Worm (Caenorhabditis elegans) whole organism, late embryonic: Measurements from ENCODE around the gene Y49F6B.19.
A peak's percentile ranks its signal among the peaks of the same experiment; 100 is the strongest.

Experiments
- K02D7.2 ChIP-seq: sonication (generic microtip); optimal IDR thresholded peaks from 2 replicates; lab custom pipeline; 2017; ENCODE audit warnings: mild to moderate bottlenecking, missing genetic modification characterization, missing compliant biosample characterization
- K09A11.1 ChIP-seq: sonication (generic microtip); optimal IDR thresholded peaks from 2 replicates; lab custom pipeline; 2017; ENCODE audit warnings: antibody characterized with exemption, mild to moderate bottlenecking, missing genetic modification characterization, missing compliant biosample characterization; ENCODE audit not compliant: insufficient read depth
- T23F11.4 ChIP-seq: fragments of 200-800 bp; sonication (Bioruptor generic); optimal IDR thresholded peaks from 2 replicates; lab custom pipeline; 2018; ENCODE audit warnings: mild to moderate bottlenecking, missing genetic modification characterization, missing compliant biosample characterization
- Y22D7AL.16 ChIP-seq: sonication (generic microtip); optimal IDR thresholded peaks from 2 replicates; lab custom pipeline; 2016; ENCODE audit warnings: missing genetic modification characterization, missing compliant biosample characterization
- ama-1 ChIP-seq: fragments of 150-350 bp; optimal IDR thresholded peaks from 2 replicates; lab custom pipeline; 2014
- ceh-14 ChIP-seq: sonication (generic microtip); optimal IDR thresholded peaks from 2 replicates; lab custom pipeline; 2016; ENCODE audit warnings: missing genotype, missing genetic modification characterization, missing compliant biosample characterization
- ceh-18 ChIP-seq: sonication (generic microtip); optimal IDR thresholded peaks from 2 replicates; lab custom pipeline; 2016; ENCODE audit warnings: missing genetic modification characterization, missing compliant biosample characterization
- ceh-19 ChIP-seq: fragments of 200-800 bp; sonication (Bioruptor generic); optimal IDR thresholded peaks from 2 replicates; lab custom pipeline; 2018; ENCODE audit warnings: mild to moderate bottlenecking, missing genetic modification characterization, missing compliant biosample characterization
- ceh-2 ChIP-seq: sonication (generic microtip); optimal IDR thresholded peaks from 2 replicates; lab custom pipeline; 2016; ENCODE audit warnings: missing genotype, missing genetic modification characterization, missing compliant biosample characterization
- ceh-22 ChIP-seq: sonication (generic microtip); optimal IDR thresholded peaks from 2 replicates; lab custom pipeline; 2017; ENCODE audit warnings: missing biosample characterization, missing genetic modification characterization
- ceh-24 ChIP-seq: sonication (generic microtip); optimal IDR thresholded peaks from 2 replicates; lab custom pipeline; 2016; ENCODE audit warnings: mild to moderate bottlenecking, missing genetic modification characterization, missing compliant biosample characterization
- ceh-30 ChIP-seq: fragments of 150-350 bp; optimal IDR thresholded peaks from 2 replicates; lab custom pipeline; 2014; ENCODE audit warnings: missing biosample characterization, missing genetic modification characterization
- ceh-31 ChIP-seq: sonication (generic microtip); optimal IDR thresholded peaks from 2 replicates; lab custom pipeline; 2016; ENCODE audit warnings: missing genetic modification characterization, missing compliant biosample characterization
- ceh-34 ChIP-seq: sonication (generic microtip); optimal IDR thresholded peaks from 2 replicates; lab custom pipeline; 2016; ENCODE audit warnings: mild to moderate bottlenecking, missing genetic modification characterization, missing compliant biosample characterization
- ceh-45 ChIP-seq: fragments of 200-800 bp; sonication (Bioruptor generic); IDR thresholded peaks from 2 replicates; pipeline ENCODE4 v1.3.6; 2022; ENCODE audit warnings: missing genetic modification reagents, missing genetic modification characterization, missing compliant biosample characterization
- ceh-48 ChIP-seq: sonication (generic microtip); optimal IDR thresholded peaks from 2 replicates; lab custom pipeline; 2016; ENCODE audit warnings: missing genetic modification characterization, inconsistent platforms, missing compliant biosample characterization
- ceh-6 ChIP-seq: fragments of 200-800 bp; sonication (Bioruptor generic); optimal IDR thresholded peaks from 2 replicates; lab custom pipeline; 2018; ENCODE audit warnings: mild to moderate bottlenecking, missing genetic modification characterization, missing compliant biosample characterization
- elt-2 ChIP-seq: sonication (generic microtip); optimal IDR thresholded peaks from 2 replicates; lab custom pipeline; 2016; ENCODE audit warnings: missing genetic modification reagents, missing genetic modification characterization, missing compliant biosample characterization
- elt-4 ChIP-seq: sonication (generic microtip); optimal IDR thresholded peaks from 2 replicates; lab custom pipeline; 2016; ENCODE audit warnings: missing genetic modification characterization, missing compliant biosample characterization
- fax-1 ChIP-seq: sonication (generic microtip); optimal IDR thresholded peaks from 2 replicates; lab custom pipeline; 2016; ENCODE audit warnings: missing genotype, missing genetic modification characterization, missing compliant biosample characterization
- fkh-10 ChIP-seq: fragments of 150-350 bp; optimal IDR thresholded peaks from 2 replicates; lab custom pipeline; 2014; ENCODE audit warnings: missing biosample characterization, missing genetic modification reagents, missing genetic modification characterization
- hlh-13 ChIP-seq: fragments of 200-800 bp; sonication (Bioruptor generic); optimal IDR thresholded peaks from 2 replicates; lab custom pipeline; 2018; ENCODE audit warnings: mild to moderate bottlenecking, missing genetic modification characterization, missing compliant biosample characterization
- hlh-6 ChIP-seq: sonication (generic microtip); optimal IDR thresholded peaks from 2 replicates; lab custom pipeline; 2016; ENCODE audit warnings: missing genotype, missing genetic modification characterization, missing compliant biosample characterization
- lim-6 ChIP-seq: sonication (generic microtip); optimal IDR thresholded peaks from 2 replicates; lab custom pipeline; 2016; ENCODE audit warnings: missing genetic modification characterization, missing compliant biosample characterization
- madf-2 ChIP-seq: sonication (generic microtip); optimal IDR thresholded peaks from 2 replicates; lab custom pipeline; 2017; ENCODE audit warnings: missing genetic modification characterization, missing compliant biosample characterization
- nfya-1 ChIP-seq: sonication (generic microtip); optimal IDR thresholded peaks from 2 replicates; lab custom pipeline; 2017; ENCODE audit warnings: missing genetic modification characterization, mild to moderate bottlenecking, missing compliant biosample characterization, antibody characterized with exemption, moderate library complexity
- nhr-11 ChIP-seq: fragments of 150-350 bp; optimal IDR thresholded peaks from 2 replicates; lab custom pipeline; 2014; ENCODE audit warnings: missing biosample characterization, missing genetic modification characterization
- npax-4 ChIP-seq: sonication (generic microtip); optimal IDR thresholded peaks from 2 replicates; lab custom pipeline; 2016; ENCODE audit warnings: missing genetic modification characterization, missing compliant biosample characterization
- odd-2 ChIP-seq: sonication (generic microtip); optimal IDR thresholded peaks from 2 replicates; lab custom pipeline; 2017; ENCODE audit warnings: antibody characterized with exemption, mild to moderate bottlenecking, missing genetic modification characterization, missing compliant biosample characterization
- pag-3 ChIP-seq: sonication (generic microtip); optimal IDR thresholded peaks from 2 replicates; lab custom pipeline; 2016; ENCODE audit warnings: missing compliant biosample characterization, missing genetic modification characterization, borderline replicate concordance
- pax-1 ChIP-seq: fragments of 150-350 bp; optimal IDR thresholded peaks from 2 replicates; lab custom pipeline; 2014; ENCODE audit warnings: missing biosample characterization, missing genetic modification characterization
- pha-2 ChIP-seq: sonication (generic microtip); optimal IDR thresholded peaks from 2 replicates; lab custom pipeline; 2017; ENCODE audit warnings: mild to moderate bottlenecking, missing genetic modification characterization, missing compliant biosample characterization
- pha-4 ChIP-seq: fragments of 150-350 bp; optimal IDR thresholded peaks from 2 replicates; lab custom pipeline; 2018; ENCODE audit warnings: missing biosample characterization, missing genetic modification reagents, missing genetic modification characterization
- pros-1 ChIP-seq: fragments of 150-350 bp; optimal IDR thresholded peaks from 2 replicates; lab custom pipeline; 2014; ENCODE audit warnings: missing biosample characterization, missing genetic modification reagents, missing genetic modification characterization
- ref-2 ChIP-seq: sonication (generic microtip); optimal IDR thresholded peaks from 2 replicates; lab custom pipeline; 2016; ENCODE audit warnings: missing genetic modification characterization, missing compliant biosample characterization
- sdc-2 ChIP-seq: sonication (generic microtip); optimal IDR thresholded peaks from 2 replicates; lab custom pipeline; 2016; ENCODE audit warnings: missing genotype, missing genetic modification characterization, missing compliant biosample characterization
- sox-2 ChIP-seq: fragments of 200-800 bp; sonication (Bioruptor generic); IDR thresholded peaks from 2 replicates; pipeline ENCODE4 v1.3.6; 2022; ENCODE audit warnings: missing genetic modification reagents, missing genetic modification characterization, missing compliant biosample characterization
- tbx-2 ChIP-seq: sonication (generic microtip); optimal IDR thresholded peaks from 2 replicates; lab custom pipeline; 2016; ENCODE audit warnings: missing genetic modification characterization, missing compliant biosample characterization
- tbx-7 ChIP-seq: sonication (generic microtip); optimal IDR thresholded peaks from 2 replicates; lab custom pipeline; 2016; ENCODE audit warnings: missing genotype, missing genetic modification characterization, missing compliant biosample characterization
- ttx-3 ChIP-seq: sonication (generic microtip); optimal IDR thresholded peaks from 2 replicates; lab custom pipeline; 2016; ENCODE audit warnings: missing genetic modification reagents, missing genetic modification characterization, missing compliant biosample characterization
- unc-3 ChIP-seq, 2 experiments: fragments of 200-800 bp in 1 of 2; sonication (Bioruptor generic) in 1 of 2; sonication (generic microtip) in 1 of 2; conservative IDR thresholded peaks in 1 of 2; optimal IDR thresholded peaks in 1 of 2; 2 replicates each; pipeline versions ENCODE4 v1.3.6 to Lab custom; 2016 to 2022; ENCODE audit warnings: missing compliant biosample characterization in 2 of 2, missing genetic modification characterization in 2 of 2, missing genetic modification reagents in 1 of 2
- unc-42 ChIP-seq: sonication (generic microtip); optimal IDR thresholded peaks from 2 replicates; lab custom pipeline; 2016; ENCODE audit warnings: missing genotype, missing genetic modification characterization, missing compliant biosample characterization
- unc-55 ChIP-seq: sonication (generic microtip); optimal IDR thresholded peaks from 2 replicates; lab custom pipeline; 2017; ENCODE audit warnings: missing biosample characterization, missing genetic modification reagents, missing genetic modification characterization
- unc-86 ChIP-seq: sonication (generic microtip); optimal IDR thresholded peaks from 2 replicates; lab custom pipeline; 2016; ENCODE audit warnings: missing genetic modification characterization, missing compliant biosample characterization
- zip-5 ChIP-seq: sonication (generic microtip); optimal IDR thresholded peaks from 2 replicates; lab custom pipeline; 2016; ENCODE audit warnings: missing genetic modification characterization, missing compliant biosample characterization
- ztf-16 ChIP-seq: sonication (generic microtip); optimal IDR thresholded peaks from 2 replicates; lab custom pipeline; 2017; ENCODE audit warnings: missing genetic modification characterization, missing compliant biosample characterization

The Y49F6B.19 gene

DNA sequence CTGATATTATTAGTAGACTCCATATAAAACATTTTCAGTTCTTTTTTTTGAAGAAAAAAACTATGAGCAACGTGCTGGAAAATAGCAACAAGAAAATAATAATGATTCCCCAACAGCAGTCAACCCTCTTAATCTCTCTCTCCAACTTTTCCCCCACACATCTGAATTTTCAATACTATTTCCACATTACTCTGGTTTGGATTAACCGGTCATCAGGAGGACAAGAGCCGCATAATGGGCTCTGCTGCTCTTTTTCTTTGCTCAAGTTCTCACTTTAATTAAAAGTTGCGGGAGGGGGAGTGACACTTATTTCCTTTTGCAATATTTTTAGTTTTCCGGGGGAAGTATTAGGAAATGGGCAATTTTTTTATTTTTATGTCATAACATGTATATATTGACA is 15.3 kb upstream of the Y49F6B.19 start:
- TF ChIP-seq pax-1 (tag; lab: Kevin White, UChicago) (no peak), elt-2 (tag; lab: Kevin White, UChicago) (no peak), ttx-3 (no peak), ceh-45 (no peak), ceh-24 (no peak), ceh-14 (tag; lab: Kevin White, UChicago) (peak; percentile 67), fax-1 (tag; lab: Kevin White, UChicago) (no peak), elt-4 (no peak), unc-3 (GFP tag; conservative IDR thresholded peaks at IDR 0.05; lab: Robert Waterston, UW) (no peak), unc-3 (tag; optimal IDR thresholded peaks at IDR 0.05; lab: Kevin White, UChicago) (no peak), ceh-22 (no peak), nhr-11 (no peak), lim-6 (tag; lab: Kevin White, UChicago) (peak; percentile 17)

DNA sequence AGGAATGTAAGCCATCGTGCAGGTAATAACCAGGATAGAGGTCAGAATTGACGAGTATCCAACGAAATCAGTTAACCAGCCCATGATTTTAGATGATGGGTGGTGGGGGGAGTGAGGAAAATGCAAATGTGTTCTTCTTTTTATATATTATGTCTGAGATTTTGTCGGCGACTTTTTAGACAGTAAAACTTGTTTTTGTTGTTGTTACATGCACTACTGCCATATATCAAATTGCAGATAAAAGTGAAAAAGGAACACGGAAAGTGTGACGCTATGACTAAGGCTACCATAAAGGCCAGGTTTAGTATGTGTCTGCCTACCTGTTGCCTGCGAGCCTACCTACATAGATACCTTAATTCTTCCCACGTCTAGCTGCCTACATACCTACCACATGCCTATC is 12.0 kb upstream of the Y49F6B.19 start, which contains the start of gene col-72:
TSS of gene col-72 (minus strand) at position 101 of the 400 bp plus-strand sequence.
- TF ChIP-seq ceh-48 (tag; lab: Kevin White, UChicago) (no peak), elt-2 (tag; lab: Kevin White, UChicago) (no peak), ceh-45 (no peak), T23F11.4 (GFP tag; lab: Kevin White, UChicago) (no peak), ama-1 (no peak), ceh-6 (GFP tag; lab: Kevin White, UChicago) (no peak), ztf-16 (no peak), odd-2 (no peak), Y22D7AL.16 (no peak), ttx-3 (no peak), npax-4 (tag; lab: Kevin White, UChicago) (no peak)

ce11 chrII:3523547-3523946 is 11.4 kb upstream of the Y49F6B.19 start:
- peak; percentile 13 for TF ChIP-seq ceh-31
- peak; percentile 41 for TF ChIP-seq ceh-18 (tag; lab: Kevin White, UChicago)
- TF ChIP-seq ceh-34 (tag; lab: Kevin White, UChicago) = peak; percentile 81
- peak; percentile 27 for TF ChIP-seq unc-42 (tag; lab: Kevin White, UChicago)
- TF ChIP-seq sox-2 (GFP tag; lab: Robert Waterston, UW) = peak; percentile 41; the same call in 1 of the 2 replicates
- TF ChIP-seq tbx-2 (tag; lab: Kevin White, UChicago) = peak; percentile 18
- TF ChIP-seq nfya-1 = peak; percentile 50

- no peak for TF ChIP-seq lim-6 (tag; lab: Kevin White, UChicago)
- TF ChIP-seq elt-2 (tag; lab: Kevin White, UChicago) = peak; percentile 84
- no peak for TF ChIP-seq unc-55 (GFP tag; lab: Kevin White, UChicago)
- peak; percentile 75 for TF ChIP-seq unc-86 (tag; lab: Kevin White, UChicago)
- peak; percentile 76 for TF ChIP-seq madf-2 (tag; lab: Kevin White, UChicago)
- peak; percentile 50 for TF ChIP-seq ceh-2 (tag; lab: Kevin White, UChicago)
- peak; percentile 51 for TF ChIP-seq zip-5
- peak; percentile 65 for TF ChIP-seq ref-2 (tag; lab: Kevin White, UChicago)
- no peak for TF ChIP-seq odd-2
- no peak for TF ChIP-seq ama-1
- TF ChIP-seq ceh-30 (tag; lab: Kevin White, UChicago) = no peak
- no peak for TF ChIP-seq pros-1 (tag; lab: Kevin White, UChicago)
- TF ChIP-seq pag-3 (tag; lab: Kevin White, UChicago) = no peak
- peak; percentile 56 for TF ChIP-seq K02D7.2 (tag; lab: Kevin White, UChicago)
- TF ChIP-seq Y22D7AL.16 = peak; percentile 55
- peak; percentile 77 for TF ChIP-seq ceh-19 (GFP tag; lab: Kevin White, UChicago)
- TF ChIP-seq fkh-10 = no peak
- no peak for TF ChIP-seq pha-4
- TF ChIP-seq hlh-13 (GFP tag; lab: Kevin White, UChicago) = peak; percentile 54
- peak; percentile 48 for TF ChIP-seq sdc-2 (tag; lab: Kevin White, UChicago)
- TF ChIP-seq fax-1 (tag; lab: Kevin White, UChicago) = peak; percentile 65
- TF ChIP-seq tbx-7 (tag; lab: Kevin White, UChicago) = no peak
- peak; percentile 26 for TF ChIP-seq K09A11.1 (tag; lab: Kevin White, UChicago)
- TF ChIP-seq ceh-45 = peak; percentile 79
- TF ChIP-seq pha-2 (tag; lab: Kevin White, UChicago) = peak; percentile 77
- TF ChIP-seq nhr-11 = no peak
- peak; percentile 77 for TF ChIP-seq hlh-6 (tag; lab: Kevin White, UChicago)
Measured at ce11 chrII:3520988-3521850, 9.1 kb upstream of the Y49F6B.19 start, which contains the start of gene W09G10.9. Gene W09G10.9 (plus strand): TSS chrII:3521800.
